Fruit fly (Drosophila melanogaster) whole organism, embryonic: Measurements from ENCODE around the gene Fpgs1.

Source experiments
- ATbp ChIP-seq: fragments of 200-800 bp; sonication (Bioruptor generic); optimal IDR thresholded peaks from 2 replicates; lab custom pipeline; 2017; ENCODE audit warnings: missing biosample characterization, mild to moderate bottlenecking, missing genetic modification characterization, missing genetic modification reagents
- Blimp-1 ChIP-seq: fragments of 200-800 bp; sonication (Bioruptor generic); optimal IDR thresholded peaks from 3 replicates; lab custom pipeline; 2018; ENCODE audit warnings: missing biosample characterization, missing genetic modification characterization, mild to moderate bottlenecking, moderate library complexity, missing genetic modification reagents
- CG10321 ChIP-seq: fragments of 200-800 bp; sonication (Bioruptor generic); IDR thresholded peaks from 2 replicates; pipeline ENCODE4 v1.3.6; 2022; ENCODE audit warnings: missing biosample characterization, missing genetic modification characterization
- CG11085 ChIP-seq: fragments of 200-800 bp; sonication (Bioruptor generic); IDR thresholded peaks from 2 replicates; pipeline ENCODE4 v1.3.6; 2022; ENCODE audit warnings: missing biosample characterization, missing genetic modification characterization
- CG1233 ChIP-seq: fragments of 200-800 bp; sonication (Bioruptor generic); optimal IDR thresholded peaks from 4 replicates; lab custom pipeline; 2018; ENCODE audit warnings: missing biosample characterization, mild to moderate bottlenecking, missing genetic modification characterization
- CG12744 ChIP-seq: fragments of 200-800 bp; sonication (Bioruptor generic); optimal IDR thresholded peaks from 2 replicates; lab custom pipeline; 2016; ENCODE audit warnings: missing biosample characterization, missing genetic modification characterization
- CG13424 ChIP-seq: fragments of 200-800 bp; sonication (Bioruptor generic); optimal IDR thresholded peaks from 2 replicates; lab custom pipeline; 2019; ENCODE audit warnings: missing biosample characterization, mild to moderate bottlenecking, missing genetic modification characterization, moderate library complexity
- CG14710 ChIP-seq: fragments of 200-800 bp; sonication (Bioruptor generic); optimal IDR thresholded peaks from 3 replicates; lab custom pipeline; 2019; ENCODE audit warnings: missing biosample characterization, mild to moderate bottlenecking, missing genetic modification characterization, moderate library complexity
- CG15011 ChIP-seq: fragments of 200-800 bp; sonication (Bioruptor generic); optimal IDR thresholded peaks from 3 replicates; lab custom pipeline; 2018; ENCODE audit warnings: missing biosample characterization, mild to moderate bottlenecking, missing genetic modification characterization
- CG15514 ChIP-seq: fragments of 200-800 bp; sonication (Bioruptor generic); optimal IDR thresholded peaks from 3 replicates; lab custom pipeline; 2017; ENCODE audit warnings: missing biosample characterization, missing genetic modification characterization, mild to moderate bottlenecking, moderate library complexity, missing genetic modification reagents
- CG1603 ChIP-seq: fragments of 200-800 bp; sonication (Bioruptor generic); optimal IDR thresholded peaks from 2 replicates; lab custom pipeline; 2019; ENCODE audit warnings: missing biosample characterization, mild to moderate bottlenecking, missing genetic modification characterization, moderate library complexity
- CG18764 ChIP-seq: fragments of 200-800 bp; sonication (Bioruptor generic); optimal IDR thresholded peaks from 3 replicates; lab custom pipeline; 2016; ENCODE audit warnings: missing biosample characterization, missing genetic modification characterization
- CG2678 ChIP-seq: fragments of 200-800 bp; sonication (Bioruptor generic); optimal IDR thresholded peaks from 3 replicates; lab custom pipeline; 2019; ENCODE audit warnings: missing biosample characterization, mild to moderate bottlenecking, missing genetic modification characterization, moderate library complexity
- CG3281 ChIP-seq: fragments of 200-800 bp; sonication (Bioruptor generic); optimal IDR thresholded peaks from 3 replicates; lab custom pipeline; 2017; ENCODE audit warnings: missing biosample characterization, mild to moderate bottlenecking, missing genetic modification characterization
- CG3847 ChIP-seq: fragments of 200-800 bp; sonication (Bioruptor generic); IDR thresholded peaks from 2 replicates; pipeline ENCODE4 v1.3.6; 2022; ENCODE audit warnings: missing biosample characterization, missing genetic modification characterization
- CG7357 ChIP-seq: fragments of 200-800 bp; sonication (Bioruptor generic); IDR thresholded peaks from 3 replicates; pipeline ENCODE4 v1.3.6; 2022; ENCODE audit warnings: missing biosample characterization, missing genetic modification characterization
- CG8089 ChIP-seq: fragments of 200-800 bp; sonication (Bioruptor generic); optimal IDR thresholded peaks from 3 replicates; lab custom pipeline; 2016; ENCODE audit warnings: missing biosample characterization, missing genetic modification characterization
- CG8281 ChIP-seq: fragments of 200-800 bp; sonication (Bioruptor generic); optimal IDR thresholded peaks from 2 replicates; lab custom pipeline; 2018; ENCODE audit warnings: missing biosample characterization, mild to moderate bottlenecking, missing genetic modification characterization, moderate library complexity
- CG8388 ChIP-seq: fragments of 200-800 bp; sonication (Bioruptor generic); optimal IDR thresholded peaks from 2 replicates; lab custom pipeline; 2019; ENCODE audit warnings: missing biosample characterization, mild to moderate bottlenecking, missing genetic modification characterization, moderate library complexity
- CG8478 ChIP-seq: fragments of >200 bp; optimal IDR thresholded peaks from 2 replicates; lab custom pipeline; 2018
- E2f2 ChIP-seq: fragments of 200-800 bp; sonication (Bioruptor generic); IDR thresholded peaks from 2 replicates; pipeline ENCODE4 v1.3.6; 2022; ENCODE audit warnings: missing biosample characterization, missing genetic modification characterization
- Fer1 ChIP-seq: fragments of 200-800 bp; sonication (Bioruptor generic); optimal IDR thresholded peaks from 2 replicates; lab custom pipeline; 2017; ENCODE audit warnings: missing biosample characterization, mild to moderate bottlenecking, missing genetic modification characterization
- Fer3 ChIP-seq: fragments of 200-800 bp; sonication (Bioruptor generic); optimal IDR thresholded peaks from 2 replicates; lab custom pipeline; 2018; ENCODE audit warnings: missing biosample characterization, mild to moderate bottlenecking, missing genetic modification characterization, moderate library complexity
- H2.0 ChIP-seq: fragments of 200-800 bp; sonication (Bioruptor generic); IDR thresholded peaks from 2 replicates; pipeline ENCODE4 v1.3.6; 2022; ENCODE audit warnings: missing biosample characterization, missing genetic modification characterization
- Hr3 ChIP-seq: fragments of 200-800 bp; sonication (Bioruptor generic); optimal IDR thresholded peaks from 3 replicates; lab custom pipeline; 2016; ENCODE audit warnings: missing biosample characterization, missing genetic modification characterization
- Hr51 ChIP-seq, 2 experiments: fragments of 200-800 bp; sonication (Bioruptor generic); optimal IDR thresholded peaks; 2 replicates in 1 of 2; 3 replicates in 1 of 2; lab custom pipeline; 2016 to 2018; ENCODE audit warnings: missing biosample characterization in 2 of 2, missing genetic modification characterization in 2 of 2, mild to moderate bottlenecking in 1 of 2, moderate library complexity in 1 of 2
- Max ChIP-seq: fragments of 200-800 bp; sonication (Bioruptor generic); optimal IDR thresholded peaks from 2 replicates; lab custom pipeline; 2016; ENCODE audit warnings: missing biosample characterization, mild to moderate bottlenecking, missing genetic modification characterization
- Opbp ChIP-seq: fragments of 200-800 bp; sonication (Bioruptor generic); IDR thresholded peaks from 3 replicates; pipeline ENCODE4 v1.3.6; 2022; ENCODE audit warnings: missing biosample characterization, missing genetic modification characterization; ENCODE audit not compliant: partially characterized antibody
- Rfx ChIP-seq: fragments of 200-800 bp; sonication (Bioruptor generic); IDR thresholded peaks from 2 replicates; pipeline ENCODE4 v1.3.6; 2022; ENCODE audit warnings: missing biosample characterization, missing genetic modification characterization
- Rx ChIP-seq: fragments of 200-800 bp; sonication (Bioruptor generic); IDR thresholded peaks from 2 replicates; pipeline ENCODE4 v1.3.6; 2022; ENCODE audit warnings: missing biosample characterization, missing genetic modification characterization
- Tbp ChIP-seq: fragments of >200 bp; optimal IDR thresholded peaks from 2 replicates; lab custom pipeline; 2018; ENCODE audit warnings: missing biosample characterization, missing genetic modification characterization
- ase ChIP-seq: fragments of 200-800 bp; sonication (Bioruptor generic); IDR thresholded peaks from 3 replicates; pipeline ENCODE4 v1.3.6; 2022; ENCODE audit warnings: missing biosample characterization, missing genetic modification characterization
- az2 ChIP-seq: fragments of 200-800 bp; sonication (Bioruptor generic); optimal IDR thresholded peaks from 3 replicates; lab custom pipeline; 2016; ENCODE audit warnings: missing biosample characterization, missing genetic modification characterization
- bab2 ChIP-seq: fragments of 200-800 bp; sonication (Bioruptor generic); optimal IDR thresholded peaks from 2 replicates; lab custom pipeline; 2016; ENCODE audit warnings: missing biosample characterization, missing genetic modification characterization
- chinmo ChIP-seq: fragments of 200-800 bp; sonication (Bioruptor generic); IDR thresholded peaks from 4 replicates; pipeline ENCODE4 v1.3.6; 2022; ENCODE audit warnings: missing biosample characterization, missing genetic modification characterization; ENCODE audit not compliant: partially characterized antibody
- cwo ChIP-seq: fragments of 200-800 bp; sonication (Bioruptor generic); optimal IDR thresholded peaks from 3 replicates; lab custom pipeline; 2017; ENCODE audit warnings: missing biosample characterization, missing genetic modification characterization, mild to moderate bottlenecking, moderate library complexity, missing genetic modification reagents
- dpn ChIP-seq, 2 experiments: fragments of 200-800 bp; sonication (Bioruptor generic); optimal IDR thresholded peaks; 3 replicates each; lab custom pipeline; 2016; ENCODE audit warnings: missing biosample characterization in 2 of 2, missing genetic modification characterization in 2 of 2
- dysf ChIP-seq: fragments of 200-800 bp; sonication (Bioruptor generic); IDR thresholded peaks from 3 replicates; pipeline ENCODE4 v1.3.6; 2022; ENCODE audit warnings: missing biosample characterization, missing genetic modification characterization
- ems ChIP-seq: fragments of 200-800 bp; sonication (Bioruptor generic); optimal IDR thresholded peaks from 3 replicates; lab custom pipeline; 2016; ENCODE audit warnings: missing biosample characterization, missing genetic modification characterization
- esg ChIP-seq: fragments of 200-800 bp; sonication (Bioruptor generic); conservative IDR thresholded peaks from 2 replicates; pipeline ENCODE4 v1.3.6; 2022; ENCODE audit warnings: missing biosample characterization, missing genetic modification characterization
- nmo ChIP-seq: fragments of 200-800 bp; sonication (Bioruptor generic); optimal IDR thresholded peaks from 2 replicates; lab custom pipeline; 2018; ENCODE audit warnings: missing biosample characterization, mild to moderate bottlenecking, missing genetic modification characterization, moderate library complexity
- org-1 ChIP-seq: fragments of 200-800 bp; sonication (Bioruptor generic); optimal IDR thresholded peaks from 2 replicates; lab custom pipeline; 2017; ENCODE audit warnings: missing biosample characterization, missing genetic modification characterization
- pnt ChIP-seq: fragments of 200-800 bp; sonication (Bioruptor generic); optimal IDR thresholded peaks from 3 replicates; lab custom pipeline; 2016; ENCODE audit warnings: missing biosample characterization, missing genetic modification characterization
- pzg ChIP-seq: fragments of 200-800 bp; sonication (Bioruptor generic); optimal IDR thresholded peaks from 3 replicates; lab custom pipeline; 2018; ENCODE audit warnings: missing biosample characterization, mild to moderate bottlenecking, missing genetic modification characterization, moderate library complexity
- rib ChIP-seq: fragments of 200-800 bp; sonication (Bioruptor generic); IDR thresholded peaks from 2 replicates; pipeline ENCODE4 v1.3.6; 2022; ENCODE audit warnings: missing biosample characterization, missing genetic modification characterization
- sc ChIP-seq, 3 experiments: fragments of >200 bp in 2 of 3; fragments of 200-800 bp in 1 of 3; sonication (Bioruptor generic) in 1 of 3; optimal IDR thresholded peaks; 2 replicates in 2 of 3; 3 replicates in 1 of 3; lab custom pipeline; 2017; ENCODE audit warnings: mild to moderate bottlenecking in 1 of 3, missing biosample characterization in 1 of 3, missing genetic modification characterization in 1 of 3, missing genetic modification reagents in 1 of 3
- ssp ChIP-seq: fragments of 200-800 bp; sonication (Bioruptor generic); IDR thresholded peaks from 2 replicates; pipeline ENCODE4 v1.3.6; 2022; ENCODE audit warnings: missing biosample characterization, missing genetic modification characterization
- zf30C ChIP-seq: fragments of 200-800 bp; sonication (Bioruptor generic); optimal IDR thresholded peaks from 3 replicates; lab custom pipeline; 2018; ENCODE audit warnings: missing biosample characterization, mild to moderate bottlenecking, missing genetic modification characterization

Gene Fpgs1

DNA sequence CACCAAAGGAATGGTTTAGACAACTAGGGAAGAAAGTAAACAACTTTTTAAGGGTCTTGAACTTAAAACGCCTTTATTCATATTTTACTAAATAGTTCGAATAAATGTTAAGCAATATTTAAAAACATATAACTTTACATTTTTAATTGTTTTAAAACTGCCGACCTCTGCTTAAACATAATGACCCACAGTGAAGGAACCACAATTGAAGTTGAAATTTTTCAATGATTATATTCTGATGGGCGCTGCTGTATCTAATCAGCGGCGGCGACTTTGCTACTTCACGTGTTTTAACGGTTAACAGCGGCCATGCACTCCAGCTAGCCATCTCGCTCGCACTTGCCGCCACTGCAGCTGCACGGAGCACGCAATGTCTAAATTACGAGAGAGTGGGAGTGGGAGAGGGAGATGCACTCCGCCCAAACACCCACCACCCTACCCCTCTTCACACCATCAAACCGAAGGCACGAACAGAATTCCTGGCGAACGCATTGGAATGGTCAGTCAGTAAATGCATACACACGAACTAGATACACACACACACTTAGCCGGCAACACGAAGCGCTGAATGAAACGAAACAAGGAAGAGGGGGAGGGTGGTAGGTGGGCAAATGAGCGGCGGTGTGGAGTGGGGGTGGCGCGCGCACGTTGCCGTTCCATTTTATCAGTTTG, 32.8 kb upstream of the Fpgs1 start (continued):
- TF ChIP-seq ase (GFP tag; lab: Robert Waterston, UW) (0 out of 3 replicates have a peak, but pooled peaks have one; percentile 40), CG3281 (GFP tag; lab: Kevin White, UChicago) (peak; percentile 67), Hr3 (GFP tag; lab: Kevin White, UChicago) (peak; percentile 11), ems (GFP tag; lab: Kevin White, UChicago) (peak; percentile 2), cwo (GFP tag; lab: Kevin White, UChicago) (peak; percentile 78), CG14710 (tag; lab: Kevin White, UChicago) (peak; percentile 61), sc (optimal IDR thresholded peaks at IDR 0.05; lab: Kevin White, UChicago) (no peak), sc (GFP tag; optimal IDR thresholded peaks at IDR 0.05; lab: Kevin White, UChicago) (peak; percentile 64), az2 (peak; percentile 48), dysf (GFP tag; lab: Robert Waterston, UW) (peak; percentile 74; the same call in 2 of the 3 replicates), Fer1 (GFP tag; lab: Kevin White, UChicago) (peak; percentile 64), E2f2 (GFP tag; lab: Robert Waterston, UW) (peak; percentile 34; the same call in 1 of the 2 replicates), rib (GFP tag; lab: Robert Waterston, UW) (no peak), CG8281 (tag; lab: Kevin White, UChicago) (no peak), Max (GFP tag; lab: Kevin White, UChicago) (peak; percentile 52), CG15514 (GFP tag; lab: Kevin White, UChicago) (peak; percentile 23), Fer3 (tag; lab: Kevin White, UChicago) (peak; percentile 67), CG8388 (GFP tag; lab: Kevin White, UChicago) (peak; percentile 61), esg (GFP tag; lab: Robert Waterston, UW) (peak; percentile 33; the same call in 1 of the 2 replicates), CG13424 (tag; lab: Kevin White, UChicago) (peak; percentile 80), Blimp-1 (GFP tag; lab: Kevin White, UChicago) (peak; percentile 68), CG12744 (peak; percentile 19), CG11085 (GFP tag; lab: Robert Waterston, UW) (no peak), pzg (GFP tag; lab: Kevin White, UChicago) (no peak), org-1 (peak; percentile 28), CG8478 (peak; percentile 83), CG15011 (GFP tag; lab: Kevin White, UChicago) (peak; percentile 58), zf30C (no peak), Hr51 (GFP tag; optimal IDR thresholded peaks at IDR 0.05; lab: Kevin White, UChicago) (peak in 1 of 2 experiments; percentile 80), CG18764 (GFP tag; lab: Kevin White, UChicago) (no peak), ATbp (GFP tag; lab: Kevin White, UChicago) (peak; percentile 36), bab2 (GFP tag; lab: Kevin White, UChicago) (peak; percentile 25), Opbp (GFP tag; lab: Robert Waterston, UW) (0 out of 3 replicates have a peak, but pooled peaks have one; percentile 19), CG2678 (peak; percentile 86), CG1603 (tag; lab: Kevin White, UChicago) (peak; percentile 24), dpn (GFP tag; optimal IDR thresholded peaks at IDR 0.05; lab: Kevin White, UChicago) (peak; percentile 6 to 41), CG10321 (GFP tag; lab: Robert Waterston, UW) (peak; percentile 78), CG8089 (GFP tag; lab: Kevin White, UChicago) (no peak), chinmo (GFP tag; lab: Robert Waterston, UW) (peak; percentile 85; the same call in 2 of the 4 replicates), ssp (GFP tag; lab: Robert Waterston, UW) (peak; percentile 15; the same call in 1 of the 2 replicates), CG7357 (GFP tag; lab: Robert Waterston, UW) (peak; percentile 38; the same call in 1 of the 3 replicates), Rfx (GFP tag; lab: Robert Waterston, UW) (peak; percentile 51), CG3847 (GFP tag; lab: Robert Waterston, UW) (peak; percentile 28; the same call in 1 of the 2 replicates), H2.0 (GFP tag; lab: Robert Waterston, UW) (0 out of 2 replicates have a peak, but pooled peaks have one; percentile 34), Rx (peak; percentile 16; the same call in 1 of the 2 replicates), nmo (GFP tag; lab: Kevin White, UChicago) (peak; percentile 77), pnt (GFP tag; lab: Kevin White, UChicago) (peak; percentile 4), CG1233 (GFP tag; lab: Kevin White, UChicago) (peak; percentile 37), Tbp (GFP tag; lab: Kevin White, UChicago) (no peak)
